Worm (Caenorhabditis elegans): ENCODE results near the gene F21D9.1.

Gene F21D9.1

ce11 chrV:19257653-19258052 lies 6.6 kb upstream of the F21D9.1 start, which contains the start of gene F21D9.3:
TSS of gene F21D9.3 (minus strand) at chrV:19257753.
- TF ChIP-seq hlh-1 (tag; optimal IDR thresholded peaks at IDR 0.05) (no peak), nhr-76 (tag; optimal IDR thresholded peaks at IDR 0.05) (no peak), nhr-12 (tag; optimal IDR thresholded peaks at IDR 0.05) (no peak), sptf-1 (tag; optimal IDR thresholded peaks at IDR 0.05) (no peak), ceh-83 (GFP tag; optimal IDR thresholded peaks at IDR 0.05) (no peak), bed-3 (GFP tag; optimal IDR thresholded peaks at IDR 0.05) (no peak), zip-8 (tag; optimal IDR thresholded peaks at IDR 0.05) (no peak), unc-120 (tag; optimal IDR thresholded peaks at IDR 0.05; ENCODE audit: poor library complexity, severe bottlenecking) (no peak), lin-13 (tag; optimal IDR thresholded peaks at IDR 0.05) (no peak), unc-39 (tag; optimal IDR thresholded peaks at IDR 0.05) (no peak), unc-62 (GFP tag; optimal IDR thresholded peaks at IDR 0.05) (no peak), sem-2 (GFP tag; optimal IDR thresholded peaks at IDR 0.05) (no peak), flh-1 (GFP tag; optimal IDR thresholded peaks at IDR 0.05) (no peak), nhr-2 (tag; optimal IDR thresholded peaks at IDR 0.05) (no peak)

- TF ChIP-seq mab-5 (tag; optimal IDR thresholded peaks at IDR 0.05) (no peak), elt-1 (tag; optimal IDR thresholded peaks at IDR 0.05; ENCODE audit: borderline replicate concordance, insufficient read depth) (no peak)
Measured at ce11 chrV:19259403-19259802, 4.8 kb upstream of the F21D9.1 start.

- no peak for TF ChIP-seq snpc-4 (tag; optimal IDR thresholded peaks at IDR 0.05)
- TF ChIP-seq M03D4.4 (tag; optimal IDR thresholded peaks at IDR 0.05) = no peak
- TF ChIP-seq elt-1 (tag; optimal IDR thresholded peaks at IDR 0.05; ENCODE audit: borderline replicate concordance, insufficient read depth) = no peak
- no peak for TF ChIP-seq mep-1 (tag; optimal IDR thresholded peaks at IDR 0.05)
- no peak for TF ChIP-seq nhr-28 (tag; optimal IDR thresholded peaks at IDR 0.05)
- TF ChIP-seq ces-1 (GFP tag; optimal IDR thresholded peaks at IDR 0.05) = no peak
- no peak for TF ChIP-seq lin-13 (tag; optimal IDR thresholded peaks at IDR 0.05)
- no peak for TF ChIP-seq blmp-1 (tag; optimal IDR thresholded peaks at IDR 0.05)
- no peak for TF ChIP-seq unc-120 (tag; optimal IDR thresholded peaks at IDR 0.05; ENCODE audit: poor library complexity, severe bottlenecking)
- TF ChIP-seq flh-1 (GFP tag; optimal IDR thresholded peaks at IDR 0.05) = no peak
- no peak for TF ChIP-seq hlh-1 (tag; optimal IDR thresholded peaks at IDR 0.05)
- no peak for TF ChIP-seq ceh-43 (GFP tag; optimal IDR thresholded peaks at IDR 0.05)
- TF ChIP-seq elt-3 (tag; optimal IDR thresholded peaks at IDR 0.05) = no peak
Measured at ce11 chrV:19260686-19261085, 3.6 kb upstream of the F21D9.1 start.

- TF ChIP-seq sem-2 (GFP tag; optimal IDR thresholded peaks at IDR 0.05) (no peak), flh-1 (GFP tag; optimal IDR thresholded peaks at IDR 0.05) (no peak), lsy-2 (tag; optimal IDR thresholded peaks at IDR 0.05) (no peak), mls-2 (tag; optimal IDR thresholded peaks at IDR 0.05) (no peak), cnd-1 (tag; optimal IDR thresholded peaks at IDR 0.05) (no peak), lin-13 (tag; optimal IDR thresholded peaks at IDR 0.05) (no peak), tbx-8 (GFP tag; optimal IDR thresholded peaks at IDR 0.05) (no peak), ztf-11 (tag; optimal IDR thresholded peaks at IDR 0.05) (no peak), M03D4.4 (tag; optimal IDR thresholded peaks at IDR 0.05) (no peak), blmp-1 (tag; optimal IDR thresholded peaks at IDR 0.05) (no peak), drap-1 (GFP tag; optimal IDR thresholded peaks at IDR 0.05) (no peak), ces-1 (GFP tag; optimal IDR thresholded peaks at IDR 0.05) (no peak), elt-3 (tag; optimal IDR thresholded peaks at IDR 0.05) (no peak)
Measured at ce11 chrV:19262349-19262748, 1.9 kb upstream of the F21D9.1 start, which contains the start of gene F21D9.2. TSS of gene F21D9.2 (minus strand) at chrV:19262449.

- TF ChIP-seq ham-2 (GFP tag; optimal IDR thresholded peaks at IDR 0.05) (no peak), snpc-4 (tag; optimal IDR thresholded peaks at IDR 0.05) (no peak), M03D4.4 (tag; optimal IDR thresholded peaks at IDR 0.05) (no peak), lsy-2 (tag; optimal IDR thresholded peaks at IDR 0.05) (no peak), unc-62 (GFP tag; optimal IDR thresholded peaks at IDR 0.05) (no peak), lin-32 (GFP tag; optimal IDR thresholded peaks at IDR 0.05) (no peak), elt-3 (tag; optimal IDR thresholded peaks at IDR 0.05) (no peak), mab-5 (tag; optimal IDR thresholded peaks at IDR 0.05) (no peak), pha-4 (tag; optimal IDR thresholded peaks at IDR 0.05) (no peak), cnd-1 (tag; optimal IDR thresholded peaks at IDR 0.05) (no peak), nhr-237 (tag; optimal IDR thresholded peaks at IDR 0.05) (no peak), blmp-1 (tag; optimal IDR thresholded peaks at IDR 0.05) (no peak), hlh-1 (tag; optimal IDR thresholded peaks at IDR 0.05) (no peak)
Measured at ce11 chrV:19276354-19276753, 12.1 kb downstream of the F21D9.1 start.

All from whole organism, mixed stage, embryonic.